Worm (Caenorhabditis elegans) whole organism, L4 larva: Measurements from ENCODE around the gene bath-1.

Experiments
- D1046.2 ChIP-seq: fragments of 200-800 bp; sonication (Bioruptor generic); IDR thresholded peaks from 2 replicates; pipeline ENCODE4 v1.3.6; 2022; ENCODE audit warnings: missing genetic modification characterization, missing compliant biosample characterization
- T20F7.1 ChIP-seq: fragments of 200-800 bp; sonication (Bioruptor generic); optimal IDR thresholded peaks from 2 replicates; lab custom pipeline; 2018; ENCODE audit warnings: mild to moderate bottlenecking, missing genetic modification characterization, missing compliant biosample characterization
- Y105C5A.15 ChIP-seq: fragments of 200-800 bp; sonication (Bioruptor generic); IDR thresholded peaks from 2 replicates; pipeline ENCODE4 v1.3.6; 2022; ENCODE audit warnings: missing genetic modification characterization, missing compliant biosample characterization
- Y48G9A.11 ChIP-seq: fragments of 200-800 bp; sonication (Bioruptor generic); IDR thresholded peaks from 2 replicates; pipeline ENCODE4 v1.3.6; 2022; ENCODE audit warnings: missing genetic modification reagents, missing genetic modification characterization, missing compliant biosample characterization
- ZK337.2 ChIP-seq: fragments of 200-800 bp; sonication (Bioruptor generic); IDR thresholded peaks from 2 replicates; pipeline ENCODE4 v1.3.6; 2022; ENCODE audit warnings: missing genetic modification reagents, missing genetic modification characterization, missing compliant biosample characterization
- aly-2 ChIP-seq: sonication (generic microtip); optimal IDR thresholded peaks from 2 replicates; lab custom pipeline; 2018; ENCODE audit warnings: missing biosample characterization, missing genetic modification characterization
- attf-4 ChIP-seq: sonication (generic microtip); optimal IDR thresholded peaks from 3 replicates; lab custom pipeline; 2017; ENCODE audit warnings: missing biosample characterization, missing genetic modification characterization
- ceh-44 ChIP-seq: fragments of 200-800 bp; sonication (Bioruptor generic); IDR thresholded peaks from 2 replicates; pipeline ENCODE4 v1.3.6; 2022; ENCODE audit warnings: missing genetic modification reagents, missing genetic modification characterization, missing compliant biosample characterization
- ceh-82 ChIP-seq: sonication (generic microtip); optimal IDR thresholded peaks from 2 replicates; lab custom pipeline; 2017; ENCODE audit warnings: missing biosample characterization, missing genetic modification characterization
- daf-19 ChIP-seq: fragments of 200-800 bp; sonication (Bioruptor generic); conservative IDR thresholded peaks from 2 replicates; pipeline ENCODE4 v1.3.6; 2022; ENCODE audit warnings: missing genetic modification characterization, missing compliant biosample characterization
- dmd-6 ChIP-seq: fragments of 200-800 bp; sonication (Bioruptor generic); IDR thresholded peaks from 2 replicates; pipeline ENCODE4 v1.3.6; 2022; ENCODE audit warnings: missing genetic modification reagents, missing genetic modification characterization, missing compliant biosample characterization
- dpl-1 ChIP-seq: fragments of 150-350 bp; optimal IDR thresholded peaks from 2 replicates; lab custom pipeline; 2014; ENCODE audit warnings: missing biosample characterization, missing genetic modification reagents, missing genetic modification characterization
- duxl-1 ChIP-seq: sonication (generic microtip); optimal IDR thresholded peaks from 2 replicates; lab custom pipeline; 2016; ENCODE audit warnings: mild to moderate bottlenecking, missing genetic modification characterization, moderate library complexity, missing compliant biosample characterization; ENCODE audit not compliant: poor library complexity
- dve-1 ChIP-seq: sonication (generic microtip); optimal IDR thresholded peaks from 2 replicates; lab custom pipeline; 2017; ENCODE audit warnings: antibody characterized with exemption, mild to moderate bottlenecking, missing genetic modification characterization, missing compliant biosample characterization; ENCODE audit not compliant: insufficient read depth
- fkh-10 ChIP-seq: fragments of 150-350 bp; optimal IDR thresholded peaks from 2 replicates; lab custom pipeline; 2014; ENCODE audit warnings: missing biosample characterization, missing genetic modification reagents, missing genetic modification characterization
- hmg-1.1 ChIP-seq: fragments of 200-800 bp; sonication (Bioruptor generic); IDR thresholded peaks from 2 replicates; pipeline ENCODE4 v1.3.6; 2022; ENCODE audit warnings: missing genetic modification reagents, missing genetic modification characterization, missing compliant biosample characterization
- lin-13 ChIP-seq: fragments of 150-350 bp; optimal IDR thresholded peaks from 2 replicates; lab custom pipeline; 2014; ENCODE audit warnings: missing biosample characterization, missing genetic modification reagents, missing genetic modification characterization
- lin-38 ChIP-seq: fragments of 200-800 bp; sonication (Bioruptor generic); IDR thresholded peaks from 2 replicates; pipeline ENCODE4 v1.3.6; 2022; ENCODE audit warnings: missing genetic modification reagents, missing genetic modification characterization, missing compliant biosample characterization
- lsy-2 ChIP-seq, 2 experiments: fragments of 150-350 bp in 1 of 2; sonication (generic microtip) in 1 of 2; optimal IDR thresholded peaks; 2 replicates each; lab custom pipeline; 2014 to 2017; ENCODE audit warnings: missing biosample characterization in 2 of 2, missing genetic modification characterization in 2 of 2
- madf-5 ChIP-seq, 2 experiments: fragments of 200-800 bp; sonication (Bioruptor generic); IDR thresholded peaks; 2 replicates each; pipeline ENCODE4 v1.3.6; 2022; ENCODE audit warnings: missing compliant biosample characterization in 2 of 2, missing genetic modification characterization in 2 of 2
- mdl-1 ChIP-seq, 2 experiments: fragments of 150-350 bp in 1 of 2; sonication (generic microtip) in 1 of 2; optimal IDR thresholded peaks; 2 replicates each; lab custom pipeline; 2014 to 2017; ENCODE audit warnings: missing biosample characterization in 2 of 2, missing genetic modification characterization in 2 of 2
- mes-2 ChIP-seq: sonication (generic microtip); optimal IDR thresholded peaks from 2 replicates; lab custom pipeline; 2016; ENCODE audit warnings: missing genotype, mild to moderate bottlenecking, missing genetic modification characterization, missing compliant biosample characterization; ENCODE audit not compliant: poor library complexity, severe bottlenecking
- nhr-10 ChIP-seq: fragments of 150-350 bp; optimal IDR thresholded peaks from 2 replicates; lab custom pipeline; 2014; ENCODE audit warnings: missing biosample characterization, missing genetic modification characterization
- nhr-102 ChIP-seq: sonication (generic microtip); optimal IDR thresholded peaks from 2 replicates; lab custom pipeline; 2016; ENCODE audit warnings: mild to moderate bottlenecking, missing genetic modification characterization, moderate library complexity, missing compliant biosample characterization
- nhr-11 ChIP-seq: fragments of 150-350 bp; optimal IDR thresholded peaks from 2 replicates; lab custom pipeline; 2014; ENCODE audit warnings: missing biosample characterization, missing genetic modification characterization
- nhr-28 ChIP-seq: fragments of 150-350 bp; optimal IDR thresholded peaks from 2 replicates; lab custom pipeline; 2014; ENCODE audit warnings: missing biosample characterization, missing genetic modification characterization
- nhr-6 ChIP-seq: fragments of 150-350 bp; optimal IDR thresholded peaks from 2 replicates; lab custom pipeline; 2014; ENCODE audit warnings: missing biosample characterization, missing genetic modification characterization
- pha-4 ChIP-seq, 2 experiments: fragments of 150-350 bp in 1 of 2; fragments of 200-800 bp in 1 of 2; sonication (Bioruptor generic) in 1 of 2; IDR thresholded peaks in 1 of 2; optimal IDR thresholded peaks in 1 of 2; 2 replicates each; pipeline versions ENCODE4 v1.3.6 to Lab custom; 2014 to 2022; ENCODE audit warnings: missing genetic modification characterization in 2 of 2, missing genetic modification reagents in 2 of 2, missing biosample characterization in 1 of 2, missing compliant biosample characterization in 1 of 2
- php-3 ChIP-seq: fragments of 200-800 bp; sonication (Bioruptor generic); IDR thresholded peaks from 2 replicates; pipeline ENCODE4 v1.3.6; 2022; ENCODE audit warnings: missing genetic modification reagents, missing genetic modification characterization, missing compliant biosample characterization
- set-16 ChIP-seq: fragments of 200-800 bp; sonication (Bioruptor generic); IDR thresholded peaks from 2 replicates; pipeline ENCODE4 v1.3.6; 2022; ENCODE audit warnings: missing genetic modification reagents, missing genetic modification characterization, missing compliant biosample characterization
- spr-1 ChIP-seq: sonication (generic microtip); optimal IDR thresholded peaks from 2 replicates; lab custom pipeline; 2016; ENCODE audit warnings: mild to moderate bottlenecking, missing genetic modification characterization, missing compliant biosample characterization
- spr-3 ChIP-seq: fragments of 200-800 bp; sonication (Bioruptor generic); optimal IDR thresholded peaks from 2 replicates; lab custom pipeline; 2018; ENCODE audit warnings: mild to moderate bottlenecking, missing genetic modification characterization, missing compliant biosample characterization
- zip-11 ChIP-seq: fragments of 200-800 bp; sonication (Bioruptor generic); IDR thresholded peaks from 2 replicates; pipeline ENCODE4 v1.3.6; 2022; ENCODE audit warnings: missing genetic modification characterization, missing compliant biosample characterization
- ztf-7 ChIP-seq: fragments of 150-350 bp; optimal IDR thresholded peaks from 2 replicates; lab custom pipeline; 2014; ENCODE audit warnings: missing biosample characterization, missing genetic modification characterization

The bath-1 gene

DNA sequence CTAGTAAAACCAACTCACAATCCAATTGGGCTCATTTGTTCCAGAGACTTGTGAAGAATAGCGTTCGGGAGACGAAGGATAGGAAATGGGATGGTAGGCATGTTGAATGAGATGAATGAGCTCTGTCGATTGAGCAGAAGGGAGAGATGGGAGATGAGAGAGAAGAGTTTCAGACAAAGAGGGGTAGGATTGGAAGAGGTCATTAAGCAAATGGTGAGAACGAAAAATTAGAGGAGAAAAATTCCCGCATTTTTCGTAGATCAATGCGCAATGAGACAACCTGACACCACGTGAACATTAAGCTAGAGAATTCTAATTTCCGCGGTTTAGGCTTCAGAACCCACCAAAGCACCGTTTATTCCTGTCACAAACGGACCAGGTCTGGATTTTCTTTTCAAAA lies 35.4 kb upstream of the bath-1 start, which contains the start of gene F07E5.13:
Gene F07E5.13, minus strand, starts transcription at position 101 of the 400 bp plus-strand sequence.
- TF ChIP-seq D1046.2 (GFP tag; lab: Robert Waterston, UW), result no peak
- TF ChIP-seq Y105C5A.15 (GFP tag; lab: Robert Waterston, UW), result no peak

- TF ChIP-seq nhr-102 (tag; lab: Kevin White, UChicago) (no peak), spr-1 (tag; lab: Kevin White, UChicago) (no peak), hmg-1.1 (GFP tag; lab: Robert Waterston, UW) (peak; percentile 27; the same call in 1 of the 2 replicates), nhr-6 (no peak), nhr-28 (peak; percentile 48), fkh-10 (GFP tag; lab: Kevin White, UChicago) (peak; percentile 13), lsy-2 (tag; optimal IDR thresholded peaks at IDR 0.05; lab: Kevin White, UChicago) (peak; percentile 74 to 97), lin-13 (GFP tag; lab: Kevin White, UChicago) (peak; percentile 45), dmd-6 (GFP tag; lab: Robert Waterston, UW) (peak; percentile 24; the same call in 1 of the 2 replicates), mes-2 (peak; percentile 81), attf-4 (tag; lab: Kevin White, UChicago) (no peak), dpl-1 (GFP tag; lab: Kevin White, UChicago) (peak; percentile 64), duxl-1 (tag; lab: Kevin White, UChicago) (no peak), dve-1 (tag; lab: Kevin White, UChicago) (no peak), nhr-11 (tag; lab: Kevin White, UChicago) (peak; percentile 69), lin-38 (peak; percentile 69)
Measured at ce11 chrII:2058985-2059384, 30.4 kb upstream of the bath-1 start, which contains the start of gene F07E5.5. Gene F07E5.5 (minus strand): TSS chrII:2059070.

ce11 chrII:2051372-2051771 lies 22.8 kb upstream of the bath-1 start, which contains the start of gene fbxb-35:
Gene fbxb-35 (plus strand): TSS chrII:2051672.
- TF ChIP-seq aly-2 (tag; lab: Kevin White, UChicago) (no peak), nhr-10 (tag; lab: Kevin White, UChicago) (no peak), ZK337.2 (GFP tag; lab: Robert Waterston, UW) (no peak), mes-2 (no peak), ceh-44 (GFP tag; lab: Robert Waterston, UW) (no peak), mdl-1 (tag; optimal IDR thresholded peaks at IDR 0.05; lab: Kevin White, UChicago) (no peak), madf-5 (GFP tag; IDR thresholded peaks at IDR 0.05; lab: Robert Waterston, UW) (no peak), T20F7.1 (GFP tag; lab: Kevin White, UChicago) (no peak), ztf-7 (tag; lab: Kevin White, UChicago) (no peak), attf-4 (tag; lab: Kevin White, UChicago) (no peak), pha-4 (GFP tag; IDR thresholded peaks at IDR 0.05; lab: Robert Waterston, UW) (no peak), pha-4 (tag; optimal IDR thresholded peaks at IDR 0.05; lab: Kevin White, UChicago) (no peak), Y48G9A.11 (no peak), spr-3 (no peak), zip-11 (GFP tag; lab: Robert Waterston, UW) (no peak), ceh-82 (tag; lab: Kevin White, UChicago) (no peak), lin-38 (no peak), daf-19 (GFP tag; lab: Robert Waterston, UW) (no peak), nhr-11 (tag; lab: Kevin White, UChicago) (no peak), php-3 (no peak)

DNA sequence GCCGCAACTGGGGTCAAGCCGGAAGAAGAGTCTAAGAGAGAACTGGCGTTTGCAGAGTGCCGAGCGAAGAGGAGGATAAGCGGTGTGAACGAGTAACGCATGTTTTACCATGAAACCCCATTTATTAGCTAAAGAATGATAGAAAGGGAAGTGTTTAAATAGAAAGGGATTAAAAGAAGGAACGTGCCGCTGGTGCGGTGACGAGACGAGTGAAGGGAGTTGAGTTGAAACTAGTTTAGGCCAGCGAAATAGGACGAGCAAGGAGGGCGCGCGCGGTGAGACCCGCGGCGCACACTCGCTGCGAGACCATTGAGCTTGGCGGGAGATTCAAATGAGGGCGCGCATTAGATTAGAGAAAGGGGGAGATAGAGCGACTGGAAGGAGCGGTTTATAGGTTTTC lies 17.9 kb upstream of the bath-1 start, which contains the start of gene math-1:
Gene math-1, minus strand, starts transcription at position 101 of the 400 bp plus-strand sequence.
- peak; percentile 51; the same call in 1 of the 2 replicates for TF ChIP-seq set-16
